Worm (Caenorhabditis elegans): ENCODE measurements around the gene gcl-1.

DNA sequence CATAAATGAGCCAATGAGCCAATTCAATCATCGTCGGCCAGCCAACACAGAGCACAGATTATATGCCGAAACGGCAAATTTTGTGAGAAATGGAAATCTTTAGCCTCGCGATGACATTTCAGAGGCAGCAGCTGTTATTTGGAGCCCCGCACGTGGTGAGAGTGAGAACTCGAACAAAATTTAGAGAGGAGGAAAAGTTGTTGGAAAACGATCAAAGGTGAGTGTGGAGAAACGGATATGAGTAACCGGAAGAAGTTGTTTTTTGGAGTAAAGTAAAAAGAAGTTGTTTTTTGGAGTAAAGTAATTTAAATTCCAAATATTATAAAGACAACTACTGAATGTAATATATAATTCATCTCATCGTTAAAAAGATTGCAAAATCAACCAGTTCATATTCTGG, 14.0 kb downstream of the gcl-1 start, which contains the start of gene Y62E10A.13:
- TF ChIP-seq F10B5.3 (tag; optimal IDR thresholded peaks at IDR 0.05) (no peak), zag-1 (tag; optimal IDR thresholded peaks at IDR 0.05) (no peak), nhr-42 (GFP tag; IDR thresholded peaks at IDR 0.05) (no peak), ZK546.5 (tag; optimal IDR thresholded peaks at IDR 0.05) (no peak)

Data from whole organism, L4 larva.